Fruit fly (Drosophila melanogaster) whole organism, embryonic: ENCODE measurements around the gene Syt12.

ENCODE experiments used
- ATbp ChIP-seq: fragments of 200-800 bp; sonication (Bioruptor generic); optimal IDR thresholded peaks from 2 replicates; lab custom pipeline; 2017; ENCODE audit warnings: missing biosample characterization, mild to moderate bottlenecking, missing genetic modification characterization, missing genetic modification reagents
- Aef1 ChIP-seq: fragments of 200-800 bp; sonication (Bioruptor generic); IDR thresholded peaks from 3 replicates; pipeline ENCODE4 v1.3.6; 2022; ENCODE audit warnings: missing biosample characterization, missing genetic modification characterization
- Awh ChIP-seq: fragments of 200-800 bp; sonication (Bioruptor generic); IDR thresholded peaks from 2 replicates; pipeline ENCODE4, ENCODE4 v1.3.6; 2022; ENCODE audit warnings: missing biosample characterization, missing genetic modification characterization
- BtbVII ChIP-seq: fragments of 200-800 bp; sonication (Bioruptor generic); optimal IDR thresholded peaks from 3 replicates; lab custom pipeline; 2017; ENCODE audit warnings: missing biosample characterization, mild to moderate bottlenecking, missing genetic modification characterization
- CG11696 ChIP-seq: fragments of 200-800 bp; sonication (Bioruptor generic); IDR thresholded peaks from 2 replicates; pipeline ENCODE4 v1.3.6; 2022; ENCODE audit warnings: missing biosample characterization, missing genetic modification characterization
- CG13624 ChIP-seq: fragments of 200-800 bp; sonication (Bioruptor generic); optimal IDR thresholded peaks from 2 replicates; lab custom pipeline; 2016; ENCODE audit warnings: missing biosample characterization, missing genetic modification characterization
- CG1529 ChIP-seq: fragments of 200-800 bp; sonication (Bioruptor generic); optimal IDR thresholded peaks from 3 replicates; lab custom pipeline; 2018; ENCODE audit warnings: missing biosample characterization, missing genetic modification characterization
- CG1647 ChIP-seq: fragments of 200-800 bp; sonication (Bioruptor generic); optimal IDR thresholded peaks from 3 replicates; lab custom pipeline; 2016; ENCODE audit warnings: missing biosample characterization, missing genetic modification characterization
- CG17359 ChIP-seq: fragments of 200-800 bp; sonication (Bioruptor generic); optimal IDR thresholded peaks from 3 replicates; lab custom pipeline; 2018; ENCODE audit warnings: missing biosample characterization, mild to moderate bottlenecking, missing genetic modification characterization, moderate library complexity
- CG17612 ChIP-seq: fragments of 200-800 bp; sonication (Bioruptor generic); IDR thresholded peaks from 2 replicates; pipeline ENCODE4 v1.3.6; 2022; ENCODE audit warnings: missing biosample characterization, missing genetic modification characterization
- CG1792 ChIP-seq: fragments of 200-800 bp; sonication (Bioruptor generic); optimal IDR thresholded peaks from 2 replicates; lab custom pipeline; 2016; ENCODE audit warnings: missing biosample characterization, missing genetic modification characterization
- CG30020 ChIP-seq: fragments of 200-800 bp; optimal IDR thresholded peaks from 2 replicates; lab custom pipeline; 2019; ENCODE audit warnings: missing biosample characterization, mild to moderate bottlenecking, missing genetic modification characterization, moderate library complexity
- CG31365 ChIP-seq: fragments of 200-800 bp; sonication (Bioruptor generic); optimal IDR thresholded peaks from 2 replicates; lab custom pipeline; 2018; ENCODE audit warnings: missing biosample characterization, mild to moderate bottlenecking, missing genetic modification characterization
- CG31388 ChIP-seq: fragments of 200-800 bp; sonication (Bioruptor generic); optimal IDR thresholded peaks from 2 replicates; lab custom pipeline; 2016; ENCODE audit warnings: missing biosample characterization, missing genetic modification characterization
- CG3995 ChIP-seq: fragments of 200-800 bp; sonication (Bioruptor generic); optimal IDR thresholded peaks from 3 replicates; lab custom pipeline; 2016; ENCODE audit warnings: missing biosample characterization, missing genetic modification characterization
- CG4820 ChIP-seq: fragments of 200-800 bp; sonication (Bioruptor generic); optimal IDR thresholded peaks from 3 replicates; lab custom pipeline; 2016; ENCODE audit warnings: missing biosample characterization, missing genetic modification characterization
- CG5245 ChIP-seq: fragments of 200-800 bp; sonication (Bioruptor generic); optimal IDR thresholded peaks from 3 replicates; lab custom pipeline; 2016; ENCODE audit warnings: missing biosample characterization, missing genetic modification characterization
- CG6854 ChIP-seq: fragments of 200-800 bp; sonication (Bioruptor generic); optimal IDR thresholded peaks from 3 replicates; lab custom pipeline; 2017; ENCODE audit warnings: missing biosample characterization, mild to moderate bottlenecking, missing genetic modification characterization
- CG7271 ChIP-seq: fragments of 200-800 bp; sonication (Bioruptor generic); optimal IDR thresholded peaks from 2 replicates; lab custom pipeline; 2018; ENCODE audit warnings: missing biosample characterization, mild to moderate bottlenecking, missing genetic modification characterization, moderate library complexity
- CG7372 ChIP-seq: fragments of 200-800 bp; sonication (Bioruptor generic); IDR thresholded peaks from 2 replicates; pipeline ENCODE4 v1.3.6; 2022; ENCODE audit warnings: missing biosample characterization, missing genetic modification characterization
- CG8281 ChIP-seq: fragments of 200-800 bp; sonication (Bioruptor generic); optimal IDR thresholded peaks from 2 replicates; lab custom pipeline; 2018; ENCODE audit warnings: missing biosample characterization, mild to moderate bottlenecking, missing genetic modification characterization, moderate library complexity
- CG8388 ChIP-seq: fragments of 200-800 bp; sonication (Bioruptor generic); optimal IDR thresholded peaks from 2 replicates; lab custom pipeline; 2019; ENCODE audit warnings: missing biosample characterization, mild to moderate bottlenecking, missing genetic modification characterization, moderate library complexity
- CG8478 ChIP-seq: fragments of >200 bp; optimal IDR thresholded peaks from 2 replicates; lab custom pipeline; 2018
- CG9609 ChIP-seq: fragments of 200-800 bp; sonication (Bioruptor generic); optimal IDR thresholded peaks from 3 replicates; lab custom pipeline; 2016; ENCODE audit warnings: missing biosample characterization, missing genetic modification characterization
- CTCF ChIP-seq: fragments of 200-800 bp; sonication (Bioruptor generic); optimal IDR thresholded peaks from 2 replicates; lab custom pipeline; 2017; ENCODE audit warnings: missing biosample characterization, mild to moderate bottlenecking, missing genetic modification characterization, moderate library complexity
- CoRest ChIP-seq: fragments of 200-800 bp; sonication (Bioruptor generic); optimal IDR thresholded peaks from 3 replicates; lab custom pipeline; 2018; ENCODE audit warnings: missing biosample characterization, mild to moderate bottlenecking, missing genetic modification characterization, moderate library complexity
- Doc3 ChIP-seq: fragments of 200-800 bp; sonication (Bioruptor generic); IDR thresholded peaks from 3 replicates; pipeline ENCODE4 v1.3.6; 2022; ENCODE audit warnings: missing biosample characterization, missing genetic modification characterization; ENCODE audit not compliant: partially characterized antibody
- Fer3 ChIP-seq: fragments of 200-800 bp; sonication (Bioruptor generic); optimal IDR thresholded peaks from 2 replicates; lab custom pipeline; 2018; ENCODE audit warnings: missing biosample characterization, mild to moderate bottlenecking, missing genetic modification characterization, moderate library complexity
- Lpt ChIP-seq: fragments of >200 bp; optimal IDR thresholded peaks from 2 replicates; lab custom pipeline; 2018; ENCODE audit warnings: missing biosample characterization, missing genetic modification characterization
- Oli ChIP-seq: fragments of 200-800 bp; sonication (Bioruptor generic); optimal IDR thresholded peaks from 2 replicates; lab custom pipeline; 2018; ENCODE audit warnings: missing biosample characterization, mild to moderate bottlenecking, missing genetic modification characterization, moderate library complexity
- Pdp1 ChIP-seq, 2 experiments: fragments of 200-800 bp; sonication (Bioruptor generic); optimal IDR thresholded peaks; 3 replicates each; lab custom pipeline; 2016; ENCODE audit warnings: missing biosample characterization in 2 of 2, missing genetic modification characterization in 2 of 2, mild to moderate bottlenecking in 1 of 2, moderate library complexity in 1 of 2
- Poxn ChIP-seq: fragments of 200-800 bp; sonication (Bioruptor generic); IDR thresholded peaks from 2 replicates; pipeline ENCODE4 v1.3.6; 2022; ENCODE audit warnings: missing biosample characterization, missing genetic modification characterization
- Sry-β ChIP-seq: fragments of 200-800 bp; sonication (Bioruptor generic); optimal IDR thresholded peaks from 2 replicates; lab custom pipeline; 2018; ENCODE audit warnings: missing biosample characterization, mild to moderate bottlenecking, missing genetic modification characterization, moderate library complexity
- Sry-δ ChIP-seq: fragments of 200-800 bp; sonication (Bioruptor generic); optimal IDR thresholded peaks from 2 replicates; lab custom pipeline; 2016; ENCODE audit warnings: missing biosample characterization, missing genetic modification characterization
- Tbp ChIP-seq: fragments of >200 bp; optimal IDR thresholded peaks from 2 replicates; lab custom pipeline; 2018; ENCODE audit warnings: missing biosample characterization, missing genetic modification characterization
- Trl ChIP-seq, 3 experiments: fragments of >200 bp in 2 of 3; fragments of 200-800 bp in 1 of 3; sonication (Bioruptor generic) in 1 of 3; optimal IDR thresholded peaks; 2 replicates in 1 of 3; 3 replicates in 2 of 3; lab custom pipeline; 2016 to 2017; ENCODE audit warnings: missing biosample characterization in 1 of 3, missing genetic modification characterization in 1 of 3
- Xrp1 ChIP-seq: fragments of 200-800 bp; sonication (Bioruptor generic); IDR thresholded peaks from 2 replicates; pipeline ENCODE4 v1.3.6; 2022; ENCODE audit warnings: missing biosample characterization, missing genetic modification characterization
- YL-1 ChIP-seq: fragments of 200-800 bp; sonication (Bioruptor generic); optimal IDR thresholded peaks from 3 replicates; lab custom pipeline; 2017; ENCODE audit warnings: missing biosample characterization, mild to moderate bottlenecking, missing genetic modification characterization
- aop ChIP-seq: fragments of 200-800 bp; sonication (Bioruptor generic); IDR thresholded peaks from 2 replicates; pipeline ENCODE4 v1.3.6; 2022; ENCODE audit warnings: missing biosample characterization, missing genetic modification characterization
- ash1 ChIP-seq: fragments of 200-800 bp; sonication (Bioruptor generic); optimal IDR thresholded peaks from 2 replicates; lab custom pipeline; 2018; ENCODE audit warnings: missing biosample characterization, mild to moderate bottlenecking, missing genetic modification characterization
- disco-r ChIP-seq: fragments of 200-800 bp; sonication (Bioruptor generic); optimal IDR thresholded peaks from 2 replicates; lab custom pipeline; 2016; ENCODE audit warnings: missing biosample characterization, missing genetic modification characterization
- fd3F ChIP-seq: fragments of 200-800 bp; sonication (Bioruptor generic); optimal IDR thresholded peaks from 2 replicates; lab custom pipeline; 2018; ENCODE audit warnings: missing biosample characterization, mild to moderate bottlenecking, missing genetic modification characterization, moderate library complexity
- nom ChIP-seq: fragments of 200-800 bp; sonication (Bioruptor generic); optimal IDR thresholded peaks from 2 replicates; lab custom pipeline; 2017; ENCODE audit warnings: missing biosample characterization, missing genetic modification characterization, mild to moderate bottlenecking, moderate library complexity, missing genetic modification reagents
- pum ChIP-seq: fragments of 200-800 bp; sonication (Bioruptor generic); optimal IDR thresholded peaks from 2 replicates; lab custom pipeline; 2016; ENCODE audit warnings: missing biosample characterization, missing genetic modification characterization
- repo ChIP-seq: fragments of 200-800 bp; sonication (Bioruptor generic); optimal IDR thresholded peaks from 2 replicates; lab custom pipeline; 2016; ENCODE audit warnings: missing biosample characterization, missing genetic modification characterization
- row ChIP-seq: fragments of 200-800 bp; sonication (Bioruptor generic); IDR thresholded peaks from 3 replicates; pipeline ENCODE4 v1.3.6; 2022; ENCODE audit warnings: missing biosample characterization, missing genetic modification characterization
- slou ChIP-seq: fragments of 200-800 bp; sonication (Bioruptor generic); optimal IDR thresholded peaks from 3 replicates; lab custom pipeline; 2016; ENCODE audit warnings: missing biosample characterization, missing genetic modification characterization
- stc ChIP-seq: fragments of 200-800 bp; sonication (Bioruptor generic); IDR thresholded peaks from 2 replicates; pipeline ENCODE4 v1.3.6; 2022; ENCODE audit warnings: missing biosample characterization, missing genetic modification characterization
- ttk ChIP-seq: fragments of 200-800 bp; sonication (Bioruptor generic); IDR thresholded peaks from 2 replicates; pipeline ENCODE4 v2.1.2; 2022; ENCODE audit warnings: missing biosample characterization, missing genetic modification characterization
- zen ChIP-seq: fragments of 200-800 bp; sonication (Bioruptor generic); optimal IDR thresholded peaks from 3 replicates; lab custom pipeline; 2018; ENCODE audit warnings: missing biosample characterization, mild to moderate bottlenecking, missing genetic modification characterization, moderate library complexity

The Syt12 gene

dm6 chrX:13396378-13397099 is 37.5 kb downstream of the Syt12 start, which contains the start of gene Bcat (continued):
- no peak for TF ChIP-seq CG1792 (GFP tag; lab: Kevin White, UChicago)
- TF ChIP-seq CoRest (tag; lab: Kevin White, UChicago): peak; percentile 89
- TF ChIP-seq nom (GFP tag; lab: Kevin White, UChicago): peak; percentile 57
- TF ChIP-seq CG7372: peak; percentile 54; the same call in 1 of the 2 replicates
- TF ChIP-seq fd3F (GFP tag; lab: Kevin White, UChicago): peak; percentile 63
- TF ChIP-seq CG1647: no peak
- no peak for TF ChIP-seq Doc3 (GFP tag; lab: Robert Waterston, UW)
- no peak for TF ChIP-seq CG31365 (tag; lab: Kevin White, UChicago)
- no peak for TF ChIP-seq CG5245 (GFP tag; lab: Kevin White, UChicago)
- no peak for TF ChIP-seq aop (GFP tag; lab: Robert Waterston, UW)
- no peak for TF ChIP-seq YL-1 (GFP tag; lab: Kevin White, UChicago)
- 0 out of 2 replicates have a peak, but pooled peaks have one; percentile 49 for TF ChIP-seq stc (GFP tag; lab: Robert Waterston, UW)
- TF ChIP-seq CG4820 (GFP tag; lab: Kevin White, UChicago): peak; percentile 36
- TF ChIP-seq CG17359 (tag; lab: Kevin White, UChicago): peak; percentile 29
- 0 out of 3 replicates have a peak, but pooled peaks have one; percentile 15 for TF ChIP-seq Aef1
- TF ChIP-seq ATbp (GFP tag; lab: Kevin White, UChicago): peak; percentile 11
- peak; percentile 87 for TF ChIP-seq Oli (tag; lab: Kevin White, UChicago)
- no peak for TF ChIP-seq CG7271 (tag; lab: Kevin White, UChicago)
- TF ChIP-seq zen (tag; lab: Kevin White, UChicago): peak; percentile 29
- no peak for TF ChIP-seq CTCF (GFP tag; lab: Kevin White, UChicago)
- no peak for TF ChIP-seq Sry-β (GFP tag; lab: Kevin White, UChicago)
- TF ChIP-seq Lpt (GFP tag; lab: Kevin White, UChicago): no peak
- peak; percentile 34; the same call in 1 of the 2 replicates for TF ChIP-seq Xrp1 (GFP tag; lab: Robert Waterston, UW)
- peak; percentile 31 for TF ChIP-seq CG8281 (tag; lab: Kevin White, UChicago)
- no peak for TF ChIP-seq CG8478 (lab: Kevin White, UChicago)
- peak; percentile 77 for TF ChIP-seq BtbVII (GFP tag; lab: Kevin White, UChicago)
- TF ChIP-seq Fer3 (tag; lab: Kevin White, UChicago): peak; percentile 32
- no peak for TF ChIP-seq CG17612 (GFP tag; lab: Robert Waterston, UW)
- TF ChIP-seq CG1529 (GFP tag; lab: Kevin White, UChicago): peak; percentile 2
- TF ChIP-seq Tbp (GFP tag; lab: Kevin White, UChicago): no peak
- TF ChIP-seq repo: no peak
- no peak for TF ChIP-seq CG13624
- no peak for TF ChIP-seq disco-r (GFP tag; lab: Kevin White, UChicago)
- 0 out of 2 replicates have a peak, but pooled peaks have one; percentile 32 for TF ChIP-seq ttk (GFP tag; lab: Robert Waterston, UW)
- peak; percentile 54 to 61 for TF ChIP-seq Trl (optimal IDR thresholded peaks at IDR 0.05; lab: Kevin White, UChicago)
- no peak for TF ChIP-seq Trl (GFP tag; optimal IDR thresholded peaks at IDR 0.05; lab: Kevin White, UChicago)
- peak; percentile 44 for TF ChIP-seq CG6854 (GFP tag; lab: Kevin White, UChicago)
- TF ChIP-seq CG30020 (tag; lab: Kevin White, UChicago): no peak
- TF ChIP-seq pum (GFP tag; lab: Kevin White, UChicago): no peak
- no peak for TF ChIP-seq Sry-δ (GFP tag; lab: Kevin White, UChicago)
- TF ChIP-seq CG3995: no peak
- TF ChIP-seq Pdp1 (GFP tag; optimal IDR thresholded peaks at IDR 0.05; lab: Kevin White, UChicago): peak; percentile 10 to 42
- TF ChIP-seq row: peak; percentile 76
- peak; percentile 24 for TF ChIP-seq CG9609
- no peak for TF ChIP-seq ash1 (GFP tag; lab: Kevin White, UChicago)
- peak; percentile 40 for TF ChIP-seq CG8388 (GFP tag; lab: Kevin White, UChicago)
- TF ChIP-seq CG11696 (GFP tag; lab: Robert Waterston, UW): no peak
- peak; percentile 30; the same call in 1 of the 2 replicates for TF ChIP-seq Poxn (GFP tag; lab: Robert Waterston, UW)
- TF ChIP-seq Awh: 0 out of 2 replicates have a peak, but pooled peaks have one; percentile 14
- TF ChIP-seq slou (GFP tag; lab: Kevin White, UChicago): peak; percentile 43
- no peak for TF ChIP-seq CG31388
